Worm (Caenorhabditis elegans): Measurements from ENCODE around the gene C16D9.8.

Gene C16D9.8

DNA sequence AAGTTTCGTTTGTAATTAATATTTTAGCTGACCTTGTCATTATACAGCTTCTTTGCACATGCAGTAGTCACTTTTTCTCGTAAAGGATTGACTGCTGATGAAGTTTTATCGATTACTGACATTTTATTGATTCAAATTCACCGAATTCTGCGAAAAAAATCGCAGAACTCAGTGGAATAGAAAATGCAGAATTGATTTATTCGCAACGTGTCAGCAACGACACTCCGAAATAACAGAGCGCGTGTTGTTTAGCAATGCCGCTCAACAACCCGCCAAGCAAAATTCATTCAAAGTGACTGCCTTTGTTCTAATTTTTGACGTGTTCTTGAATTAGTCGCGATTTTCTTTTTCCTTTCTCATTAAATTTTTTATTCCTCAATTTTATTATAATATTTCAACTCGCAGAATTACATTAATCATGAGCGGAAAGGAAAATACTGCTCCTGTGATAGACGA, 42.3 kb downstream of the C16D9.8 start, which contains the start of the genes cogc-6 and air-1:
cogc-6 (minus strand) TSS at position 234 of the 456 bp plus-strand sequence.
air-1 (plus strand) TSS at position 406 of the 456 bp plus-strand sequence.
- TF ChIP-seq F13C5.2 (tag; optimal IDR thresholded peaks at IDR 0.05) (no peak), tbx-11 (GFP tag; IDR thresholded peaks at IDR 0.05) (no peak), hmg-4 (GFP tag; optimal IDR thresholded peaks at IDR 0.05) (no peak), scrt-1 (GFP tag; IDR thresholded peaks at IDR 0.05) (no peak), ama-1 (optimal IDR thresholded peaks at IDR 0.05) (no peak), aly-1 (tag; optimal IDR thresholded peaks at IDR 0.05) (no peak), ceh-36 (tag; optimal IDR thresholded peaks at IDR 0.05) (no peak), tbx-37 (GFP tag; conservative IDR thresholded peaks at IDR 0.05) (no peak), hmbx-1 (tag; optimal IDR thresholded peaks at IDR 0.05) (no peak), sea-1 (GFP tag; conservative IDR thresholded peaks at IDR 0.05) (no peak), B0310.2 (tag; optimal IDR thresholded peaks at IDR 0.05) (no peak), flt-1 (GFP tag; IDR thresholded peaks at IDR 0.05) (no peak), tra-4 (tag; optimal IDR thresholded peaks at IDR 0.05) (no peak), ceh-13 (GFP tag; optimal IDR thresholded peaks at IDR 0.05) (no peak), pes-1 (GFP tag; IDR thresholded peaks at IDR 0.05) (no peak)

DNA sequence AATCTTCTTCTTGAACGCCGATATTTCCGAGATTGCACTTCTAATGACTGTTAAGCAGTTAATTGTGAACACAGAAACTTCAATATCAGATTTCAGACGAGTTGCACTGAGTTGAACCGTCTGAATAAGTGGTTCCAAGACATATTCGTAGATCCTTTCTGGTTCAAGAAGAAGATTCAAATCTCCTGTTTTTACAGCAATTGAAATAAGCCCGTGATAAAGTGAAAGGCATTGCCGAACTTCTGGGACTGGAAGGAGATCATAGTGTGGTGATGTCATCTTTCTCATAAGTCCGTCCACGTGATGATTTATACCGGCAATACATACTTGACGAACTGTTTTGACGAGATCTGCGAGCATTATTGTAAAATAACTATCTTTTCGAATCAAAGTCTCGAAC, 43.8 kb downstream of the C16D9.8 start:
- TF ChIP-seq scrt-1 (GFP tag; IDR thresholded peaks at IDR 0.05) (no peak), tbx-11 (GFP tag; IDR thresholded peaks at IDR 0.05) (no peak), sea-1 (GFP tag; conservative IDR thresholded peaks at IDR 0.05) (no peak), ceh-36 (tag; optimal IDR thresholded peaks at IDR 0.05) (no peak), F13C5.2 (tag; optimal IDR thresholded peaks at IDR 0.05) (no peak)

DNA sequence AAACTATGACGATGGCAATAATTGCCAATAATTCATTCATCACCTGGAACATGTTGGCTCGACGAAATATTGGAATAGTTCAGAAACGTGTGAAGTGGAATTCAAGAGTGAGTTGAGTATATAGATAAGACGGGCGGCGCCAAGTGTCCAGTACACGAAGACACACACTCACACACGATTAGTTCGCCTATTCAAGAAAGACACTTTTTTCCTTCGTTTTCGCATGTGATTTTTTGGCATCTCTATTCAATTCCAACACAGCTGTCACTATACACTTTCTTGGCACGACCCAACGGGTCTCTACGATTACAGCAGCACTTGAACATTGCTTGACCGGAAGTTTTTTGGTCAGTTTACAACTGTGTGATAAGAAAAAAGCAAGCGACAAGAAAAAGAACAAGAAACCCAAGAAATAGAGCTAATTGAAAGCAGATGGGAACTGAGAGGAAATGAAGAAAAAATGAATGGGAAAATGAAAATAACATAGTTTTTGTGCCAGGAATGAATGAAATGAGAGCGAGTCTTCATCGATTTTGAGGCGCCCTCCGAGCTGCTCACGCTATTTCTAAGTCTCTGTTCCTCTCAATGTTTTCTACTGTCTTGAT, 45.6 kb downstream of the C16D9.8 start, which contains the start of gene K07C11.8:
K07C11.8 (minus strand) TSS at position 224 of the 605 bp plus-strand sequence.
- TF ChIP-seq tbx-11 (GFP tag; IDR thresholded peaks at IDR 0.05) (no peak), tbx-37 (GFP tag; conservative IDR thresholded peaks at IDR 0.05) (no peak), hnd-1 (tag; optimal IDR thresholded peaks at IDR 0.05) (no peak), hmg-4 (GFP tag; optimal IDR thresholded peaks at IDR 0.05) (no peak), F13C5.2 (tag; optimal IDR thresholded peaks at IDR 0.05) (no peak), hmbx-1 (tag; optimal IDR thresholded peaks at IDR 0.05) (no peak), tra-4 (tag; optimal IDR thresholded peaks at IDR 0.05) (no peak), flt-1 (GFP tag; IDR thresholded peaks at IDR 0.05) (no peak), ceh-13 (GFP tag; optimal IDR thresholded peaks at IDR 0.05) (no peak), ceh-36 (tag; optimal IDR thresholded peaks at IDR 0.05) (no peak), scrt-1 (GFP tag; IDR thresholded peaks at IDR 0.05) (no peak)

DNA sequence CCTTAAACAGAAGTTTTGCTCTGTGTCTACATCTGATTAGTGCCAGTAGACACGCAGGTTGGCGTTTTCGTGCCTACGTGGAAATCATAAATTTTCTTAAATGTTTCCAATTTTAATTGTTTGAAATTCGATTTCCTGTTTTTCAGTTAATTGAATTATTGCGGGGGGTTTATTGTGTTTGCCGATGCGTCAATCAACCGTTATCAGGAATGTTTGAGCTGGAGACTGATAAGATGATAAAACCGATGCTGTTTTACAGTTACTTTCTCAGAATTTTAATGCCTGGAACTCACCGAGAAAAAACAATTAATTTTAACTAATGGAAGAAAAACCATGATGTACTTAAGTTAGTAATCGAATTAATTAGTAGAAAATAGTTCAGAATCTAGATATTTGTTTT, 46.2 kb downstream of the C16D9.8 start:
- TF ChIP-seq hnd-1 (tag; optimal IDR thresholded peaks at IDR 0.05) (no peak), ceh-13 (GFP tag; optimal IDR thresholded peaks at IDR 0.05) (no peak), tbx-37 (GFP tag; conservative IDR thresholded peaks at IDR 0.05) (no peak), pes-1 (GFP tag; IDR thresholded peaks at IDR 0.05) (no peak), ceh-36 (tag; optimal IDR thresholded peaks at IDR 0.05) (no peak), hmbx-1 (tag; optimal IDR thresholded peaks at IDR 0.05) (no peak), aly-1 (tag; optimal IDR thresholded peaks at IDR 0.05) (no peak), hmg-4 (GFP tag; optimal IDR thresholded peaks at IDR 0.05) (no peak), flt-1 (GFP tag; IDR thresholded peaks at IDR 0.05) (no peak), ets-7 (tag; optimal IDR thresholded peaks at IDR 0.05) (no peak), scrt-1 (GFP tag; IDR thresholded peaks at IDR 0.05) (no peak), tra-4 (tag; optimal IDR thresholded peaks at IDR 0.05) (no peak), sea-1 (GFP tag; conservative IDR thresholded peaks at IDR 0.05) (no peak), ama-1 (optimal IDR thresholded peaks at IDR 0.05) (no peak), tbx-11 (GFP tag; IDR thresholded peaks at IDR 0.05) (no peak)

DNA sequence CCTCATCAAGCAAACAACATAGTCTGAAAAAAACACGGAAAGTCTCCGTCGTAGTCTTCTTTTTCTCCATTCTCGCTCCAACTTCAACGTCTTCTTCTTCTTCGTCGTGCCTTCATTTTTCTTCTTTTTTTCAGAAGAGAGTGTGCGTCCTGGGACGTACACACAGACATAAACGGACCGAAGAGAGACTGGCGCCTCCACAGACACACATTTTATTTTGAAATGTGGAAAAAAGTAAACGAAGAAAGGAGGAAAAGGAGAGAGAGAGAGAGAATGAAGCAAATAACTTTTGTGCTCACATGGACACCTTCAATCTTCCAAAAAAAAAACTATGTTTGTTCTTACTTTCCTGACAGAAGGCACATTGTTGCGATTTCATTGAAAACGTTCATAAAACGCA, 48.2 kb downstream of the C16D9.8 start:
- TF ChIP-seq F13C5.2 (tag; optimal IDR thresholded peaks at IDR 0.05) (no peak), pes-1 (GFP tag; IDR thresholded peaks at IDR 0.05) (no peak), ceh-13 (GFP tag; optimal IDR thresholded peaks at IDR 0.05) (no peak), ets-7 (tag; optimal IDR thresholded peaks at IDR 0.05) (no peak), ceh-36 (tag; optimal IDR thresholded peaks at IDR 0.05) (no peak), hmg-4 (GFP tag; optimal IDR thresholded peaks at IDR 0.05) (no peak), flt-1 (GFP tag; IDR thresholded peaks at IDR 0.05) (no peak), sea-1 (GFP tag; conservative IDR thresholded peaks at IDR 0.05) (no peak), hnd-1 (tag; optimal IDR thresholded peaks at IDR 0.05) (no peak), aly-1 (tag; optimal IDR thresholded peaks at IDR 0.05) (no peak), B0310.2 (tag; optimal IDR thresholded peaks at IDR 0.05) (no peak), ama-1 (optimal IDR thresholded peaks at IDR 0.05) (no peak), tra-4 (tag; optimal IDR thresholded peaks at IDR 0.05) (no peak), scrt-1 (GFP tag; IDR thresholded peaks at IDR 0.05) (no peak), tbx-37 (GFP tag; conservative IDR thresholded peaks at IDR 0.05) (no peak), hmbx-1 (tag; optimal IDR thresholded peaks at IDR 0.05) (no peak), tbx-11 (GFP tag; IDR thresholded peaks at IDR 0.05) (no peak)

DNA sequence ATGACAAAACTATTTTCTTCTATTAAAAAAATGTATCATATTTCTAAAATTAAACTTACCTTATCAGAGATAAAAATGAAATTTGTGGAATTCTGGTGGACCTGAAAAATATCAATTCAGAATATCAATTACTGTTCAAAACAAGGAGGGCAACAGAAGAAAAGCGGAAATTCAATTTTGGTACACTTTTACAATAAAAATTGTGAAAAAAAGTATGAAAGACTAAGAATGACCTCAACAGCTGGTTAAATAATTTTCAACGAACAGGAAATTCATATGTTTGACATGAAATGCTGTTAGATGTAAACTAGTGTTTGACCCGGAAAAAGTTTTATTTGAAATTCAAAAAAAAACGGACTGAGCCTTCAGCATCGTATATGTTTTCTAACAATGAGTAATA, 49.5 kb downstream of the C16D9.8 start, which contains the start of gene K07C11.7:
K07C11.7 (minus strand) TSS at position 101 of the 400 bp plus-strand sequence.
- TF ChIP-seq F13C5.2 (tag; optimal IDR thresholded peaks at IDR 0.05), result no peak
- no peak for TF ChIP-seq scrt-1 (GFP tag; IDR thresholded peaks at IDR 0.05)
- TF ChIP-seq hmg-4 (GFP tag; optimal IDR thresholded peaks at IDR 0.05), result no peak
- TF ChIP-seq flt-1 (GFP tag; IDR thresholded peaks at IDR 0.05), result no peak
- TF ChIP-seq tra-4 (tag; optimal IDR thresholded peaks at IDR 0.05), result no peak
- TF ChIP-seq ceh-13 (GFP tag; optimal IDR thresholded peaks at IDR 0.05), result no peak
- TF ChIP-seq ets-7 (tag; optimal IDR thresholded peaks at IDR 0.05), result no peak
- no peak for TF ChIP-seq B0310.2 (tag; optimal IDR thresholded peaks at IDR 0.05)
- no peak for TF ChIP-seq tbx-37 (GFP tag; conservative IDR thresholded peaks at IDR 0.05)
- no peak for TF ChIP-seq sea-1 (GFP tag; conservative IDR thresholded peaks at IDR 0.05)
- TF ChIP-seq ama-1 (optimal IDR thresholded peaks at IDR 0.05), result no peak
- TF ChIP-seq tbx-11 (GFP tag; IDR thresholded peaks at IDR 0.05), result no peak
- no peak for TF ChIP-seq hnd-1 (tag; optimal IDR thresholded peaks at IDR 0.05)
- TF ChIP-seq ceh-36 (tag; optimal IDR thresholded peaks at IDR 0.05), result no peak
- no peak for TF ChIP-seq hmbx-1 (tag; optimal IDR thresholded peaks at IDR 0.05)
- no peak for TF ChIP-seq pes-1 (GFP tag; IDR thresholded peaks at IDR 0.05)

DNA sequence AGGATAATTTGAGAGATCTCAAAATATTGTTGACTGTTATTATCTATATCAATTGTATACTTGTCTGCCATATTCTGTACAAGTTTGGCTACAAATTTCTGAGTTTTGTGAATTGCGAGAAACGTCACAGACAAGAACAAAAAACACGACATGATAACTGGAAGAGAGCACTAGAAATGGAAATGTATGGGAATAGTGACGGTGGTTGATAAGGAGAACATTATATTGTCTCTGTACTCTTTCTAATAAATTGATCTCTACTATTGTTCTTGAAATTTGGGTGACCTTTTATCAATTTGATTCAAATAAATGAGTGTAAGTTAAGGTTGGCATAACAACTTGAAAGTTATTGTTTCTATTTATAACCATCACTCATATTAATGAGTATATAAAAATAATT, 50.5 kb downstream of the C16D9.8 start:
- no peak for TF ChIP-seq scrt-1 (GFP tag; IDR thresholded peaks at IDR 0.05)
- TF ChIP-seq sea-1 (GFP tag; conservative IDR thresholded peaks at IDR 0.05), result no peak
